Fruit fly (Drosophila melanogaster): Measurements from ENCODE around the gene CG6726.

DNA sequence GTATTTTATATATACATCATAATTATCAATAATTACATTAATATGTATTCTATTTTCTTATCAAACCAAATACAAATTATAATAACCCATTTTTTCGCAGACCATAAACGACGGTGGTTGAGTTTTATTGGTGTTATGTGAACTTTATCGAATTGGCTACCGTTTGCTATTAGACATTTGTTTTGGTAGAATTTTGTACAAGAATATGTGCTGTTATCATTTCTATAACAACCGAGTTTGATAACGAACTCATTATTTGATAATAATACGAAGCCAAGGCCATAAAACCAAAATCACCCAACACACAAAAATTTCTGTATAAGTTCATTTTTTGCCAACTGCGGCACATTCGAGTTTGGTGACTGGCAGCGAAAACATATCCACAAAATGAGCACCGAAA lies 3.8 kb downstream of the CG6726 start, which contains the start of gene CG17109:
- TF ChIP-seq CG8478 (optimal IDR thresholded peaks at IDR 0.05) (no peak), pan (optimal IDR thresholded peaks at IDR 0.05) (no peak), usp (GFP tag; optimal IDR thresholded peaks at IDR 0.05) (no peak)
